Fruit fly (Drosophila melanogaster) whole organism, embryonic: ENCODE data around the gene ghi.

Experiments
- CG1024 ChIP-seq: fragments of 200-800 bp; sonication (Bioruptor generic); IDR thresholded peaks from 2 replicates; pipeline ENCODE4 v1.3.6; 2022; ENCODE audit warnings: missing biosample characterization, missing genetic modification characterization
- CG10321 ChIP-seq: fragments of 200-800 bp; sonication (Bioruptor generic); IDR thresholded peaks from 2 replicates; pipeline ENCODE4 v1.3.6; 2022; ENCODE audit warnings: missing biosample characterization, missing genetic modification characterization
- CG10462 ChIP-seq: fragments of 200-800 bp; sonication (Bioruptor generic); optimal IDR thresholded peaks from 2 replicates; lab custom pipeline; 2016; ENCODE audit warnings: missing biosample characterization, missing genetic modification characterization
- CG10565 ChIP-seq: fragments of 200-800 bp; sonication (Bioruptor generic); optimal IDR thresholded peaks from 3 replicates; lab custom pipeline; 2016; ENCODE audit warnings: missing biosample characterization, mild to moderate bottlenecking, missing genetic modification characterization
- CG11093 ChIP-seq: fragments of 200-800 bp; sonication (Bioruptor generic); IDR thresholded peaks from 3 replicates; pipeline ENCODE4 v1.3.6; 2022; ENCODE audit warnings: missing biosample characterization, missing genetic modification characterization
- CG12104 ChIP-seq: fragments of 200-800 bp; sonication (Bioruptor generic); optimal IDR thresholded peaks from 3 replicates; lab custom pipeline; 2016; ENCODE audit warnings: missing biosample characterization, missing genetic modification characterization
- CG12219 ChIP-seq: fragments of 200-800 bp; sonication (Bioruptor generic); optimal IDR thresholded peaks from 3 replicates; lab custom pipeline; 2018; ENCODE audit warnings: missing biosample characterization, mild to moderate bottlenecking, missing genetic modification characterization
- CG1233 ChIP-seq: fragments of 200-800 bp; sonication (Bioruptor generic); optimal IDR thresholded peaks from 4 replicates; lab custom pipeline; 2018; ENCODE audit warnings: missing biosample characterization, mild to moderate bottlenecking, missing genetic modification characterization
- CG13123 ChIP-seq: fragments of 200-800 bp; sonication (Bioruptor generic); optimal IDR thresholded peaks from 2 replicates; lab custom pipeline; 2016; ENCODE audit warnings: missing biosample characterization, missing genetic modification characterization
- CG17328 ChIP-seq: fragments of 200-800 bp; sonication (Bioruptor generic); IDR thresholded peaks from 2 replicates; pipeline ENCODE4 v1.3.6; 2022; ENCODE audit warnings: missing biosample characterization, missing genetic modification characterization
- CG17568 ChIP-seq: fragments of 200-800 bp; sonication (Bioruptor generic); optimal IDR thresholded peaks from 2 replicates; lab custom pipeline; 2018; ENCODE audit warnings: missing biosample characterization, mild to moderate bottlenecking, missing genetic modification characterization, moderate library complexity
- CG17912 ChIP-seq: fragments of 200-800 bp; sonication (Bioruptor generic); optimal IDR thresholded peaks from 2 replicates; lab custom pipeline; 2018; ENCODE audit warnings: missing biosample characterization, mild to moderate bottlenecking, missing genetic modification characterization
- CG2712 ChIP-seq: fragments of 200-800 bp; optimal IDR thresholded peaks from 3 replicates; lab custom pipeline; 2019; ENCODE audit warnings: missing biosample characterization, mild to moderate bottlenecking, missing genetic modification characterization, moderate library complexity
- CG3838 ChIP-seq: fragments of 200-800 bp; sonication (Bioruptor generic); optimal IDR thresholded peaks from 3 replicates; lab custom pipeline; 2016; ENCODE audit warnings: missing biosample characterization, missing genetic modification characterization
- CG4360 ChIP-seq: fragments of 200-800 bp; sonication (Bioruptor generic); IDR thresholded peaks from 2 replicates; pipeline ENCODE4 v1.3.6; 2022; ENCODE audit warnings: missing biosample characterization, missing genetic modification characterization
- CG43689 ChIP-seq: fragments of 200-800 bp; sonication (Bioruptor generic); IDR thresholded peaks from 2 replicates; pipeline ENCODE4 v1.3.6; 2022; ENCODE audit warnings: missing biosample characterization, missing genetic modification characterization
- CG4424 ChIP-seq: fragments of 200-800 bp; sonication (Bioruptor generic); optimal IDR thresholded peaks from 3 replicates; lab custom pipeline; 2016; ENCODE audit warnings: missing biosample characterization, missing genetic modification characterization
- CG4820 ChIP-seq: fragments of 200-800 bp; sonication (Bioruptor generic); optimal IDR thresholded peaks from 3 replicates; lab custom pipeline; 2016; ENCODE audit warnings: missing biosample characterization, missing genetic modification characterization
- CG6175 ChIP-seq: fragments of 200-800 bp; sonication (Bioruptor generic); IDR thresholded peaks from 3 replicates; pipeline ENCODE4 v1.3.6; 2022; ENCODE audit warnings: missing biosample characterization, missing genetic modification characterization
- CG7987 ChIP-seq: fragments of 200-800 bp; sonication (Bioruptor generic); optimal IDR thresholded peaks from 2 replicates; lab custom pipeline; 2018; ENCODE audit warnings: missing biosample characterization, mild to moderate bottlenecking, missing genetic modification characterization, moderate library complexity
- CG9797 ChIP-seq: fragments of 200-800 bp; sonication (Bioruptor generic); optimal IDR thresholded peaks from 3 replicates; lab custom pipeline; 2018; ENCODE audit warnings: missing biosample characterization, mild to moderate bottlenecking, missing genetic modification characterization
- CG9876 ChIP-seq: fragments of 200-800 bp; sonication (Bioruptor generic); optimal IDR thresholded peaks from 2 replicates; lab custom pipeline; 2016; ENCODE audit warnings: missing biosample characterization, missing genetic modification characterization
- Dip2 ChIP-seq: fragments of 200-800 bp; sonication (Bioruptor generic); IDR thresholded peaks from 2 replicates; pipeline ENCODE4 v1.3.6; 2022; ENCODE audit warnings: missing biosample characterization, missing genetic modification characterization
- Dll ChIP-seq: fragments of 200-800 bp; sonication (Bioruptor generic); IDR thresholded peaks from 4 replicates; pipeline ENCODE4 v1.3.6; 2022; ENCODE audit warnings: missing biosample characterization, missing genetic modification characterization; ENCODE audit not compliant: partially characterized antibody
- Hey ChIP-seq: fragments of 200-800 bp; sonication (Bioruptor generic); optimal IDR thresholded peaks from 3 replicates; lab custom pipeline; 2018; ENCODE audit warnings: missing biosample characterization, mild to moderate bottlenecking, missing genetic modification characterization
- MBD-R2 ChIP-seq: fragments of 200-800 bp; sonication (Bioruptor generic); IDR thresholded peaks from 2 replicates; pipeline ENCODE4 v1.3.6; 2022; ENCODE audit warnings: missing biosample characterization, missing genetic modification characterization
- Max ChIP-seq: fragments of 200-800 bp; sonication (Bioruptor generic); optimal IDR thresholded peaks from 2 replicates; lab custom pipeline; 2016; ENCODE audit warnings: missing biosample characterization, mild to moderate bottlenecking, missing genetic modification characterization
- Mrtf ChIP-seq: fragments of 200-800 bp; sonication (Bioruptor generic); IDR thresholded peaks from 3 replicates; pipeline ENCODE4 v1.3.6; 2022; ENCODE audit warnings: missing biosample characterization, missing genetic modification characterization
- Optix ChIP-seq: fragments of 200-800 bp; sonication (Bioruptor generic); IDR thresholded peaks from 3 replicates; pipeline ENCODE4 v1.3.6; 2022; ENCODE audit warnings: missing biosample characterization, missing genetic modification characterization
- Stat92E ChIP-seq, 3 experiments: fragments of >200 bp in 2 of 3; fragments of 200-800 bp in 1 of 3; sonication (Bioruptor generic) in 1 of 3; optimal IDR thresholded peaks; 2 replicates each; lab custom pipeline; 2017 to 2019; ENCODE audit warnings: missing biosample characterization in 3 of 3, missing genetic modification characterization in 3 of 3, mild to moderate bottlenecking in 1 of 3, moderate library complexity in 1 of 3
- amos ChIP-seq: fragments of 200-800 bp; sonication (Bioruptor generic); IDR thresholded peaks from 2 replicates; pipeline ENCODE4 v1.3.6; 2022; ENCODE audit warnings: missing biosample characterization, missing genetic modification characterization; ENCODE audit not compliant: partially characterized antibody
- ash1 ChIP-seq: fragments of 200-800 bp; sonication (Bioruptor generic); optimal IDR thresholded peaks from 2 replicates; lab custom pipeline; 2018; ENCODE audit warnings: missing biosample characterization, mild to moderate bottlenecking, missing genetic modification characterization
- chm ChIP-seq: fragments of 200-800 bp; sonication (Bioruptor generic); IDR thresholded peaks from 2 replicates; pipeline ENCODE4 v1.3.6; 2022; ENCODE audit warnings: missing biosample characterization, missing genetic modification characterization
- dimm ChIP-seq: fragments of 200-800 bp; sonication (Bioruptor generic); IDR thresholded peaks from 2 replicates; pipeline ENCODE4 v1.3.6; 2022; ENCODE audit warnings: missing biosample characterization, missing genetic modification characterization
- dm ChIP-seq: fragments of 200-800 bp; sonication (Bioruptor generic); optimal IDR thresholded peaks from 3 replicates; lab custom pipeline; 2016; ENCODE audit warnings: missing biosample characterization, missing genetic modification characterization
- dmrt11E ChIP-seq: fragments of 200-800 bp; sonication (Bioruptor generic); optimal IDR thresholded peaks from 3 replicates; lab custom pipeline; 2018; ENCODE audit warnings: missing biosample characterization, mild to moderate bottlenecking, missing genetic modification characterization, moderate library complexity
- gfzf ChIP-seq: fragments of 200-800 bp; sonication (Bioruptor generic); optimal IDR thresholded peaks from 2 replicates; lab custom pipeline; 2016; ENCODE audit warnings: missing biosample characterization, mild to moderate bottlenecking, missing genetic modification characterization, moderate library complexity
- gsb ChIP-seq: fragments of 200-800 bp; sonication (Bioruptor generic); IDR thresholded peaks from 2 replicates; pipeline ENCODE4 v1.3.6; 2022; ENCODE audit warnings: missing biosample characterization, missing genetic modification characterization
- gsb-n ChIP-seq: fragments of 200-800 bp; sonication (Bioruptor generic); optimal IDR thresholded peaks from 3 replicates; lab custom pipeline; 2018; ENCODE audit warnings: missing biosample characterization, mild to moderate bottlenecking, missing genetic modification characterization
- hbn ChIP-seq: fragments of 200-800 bp; sonication (Bioruptor generic); IDR thresholded peaks from 2 replicates; pipeline ENCODE4 v1.3.6; 2022; ENCODE audit warnings: missing biosample characterization, missing genetic modification characterization; ENCODE audit not compliant: partially characterized antibody
- her ChIP-seq: fragments of 200-800 bp; sonication (Bioruptor generic); optimal IDR thresholded peaks from 2 replicates; lab custom pipeline; 2016; ENCODE audit warnings: missing biosample characterization, missing genetic modification characterization
- klu ChIP-seq: fragments of 200-800 bp; sonication (Bioruptor generic); IDR thresholded peaks from 2 replicates; pipeline ENCODE4 v1.3.6; 2022; ENCODE audit warnings: missing biosample characterization, missing genetic modification characterization
- pita ChIP-seq: fragments of 200-800 bp; sonication (Bioruptor generic); optimal IDR thresholded peaks from 2 replicates; lab custom pipeline; 2017; ENCODE audit warnings: missing biosample characterization, mild to moderate bottlenecking, missing genetic modification characterization
- pnt ChIP-seq: fragments of 200-800 bp; sonication (Bioruptor generic); optimal IDR thresholded peaks from 3 replicates; lab custom pipeline; 2016; ENCODE audit warnings: missing biosample characterization, missing genetic modification characterization
- run ChIP-seq: fragments of 200-800 bp; sonication (Bioruptor generic); optimal IDR thresholded peaks from 3 replicates; lab custom pipeline; 2018; ENCODE audit warnings: missing biosample characterization, mild to moderate bottlenecking, missing genetic modification characterization
- seq ChIP-seq: fragments of 200-800 bp; sonication (Bioruptor generic); IDR thresholded peaks from 2 replicates; pipeline ENCODE4 v1.3.6; 2022; ENCODE audit warnings: missing biosample characterization, missing genetic modification characterization
- sisA ChIP-seq: fragments of 200-800 bp; sonication (Bioruptor generic); IDR thresholded peaks from 2 replicates; pipeline ENCODE4 v1.3.6; 2022; ENCODE audit warnings: missing biosample characterization, missing genetic modification characterization
- tap ChIP-seq: fragments of 200-800 bp; optimal IDR thresholded peaks from 3 replicates; lab custom pipeline; 2019; ENCODE audit warnings: missing biosample characterization, mild to moderate bottlenecking, missing genetic modification characterization, moderate library complexity
- vvl ChIP-seq: fragments of 200-800 bp; sonication (Bioruptor generic); IDR thresholded peaks from 2 replicates; pipeline ENCODE4 v1.3.6; 2022; ENCODE audit warnings: missing biosample characterization, missing genetic modification characterization

ghi gene

DNA sequence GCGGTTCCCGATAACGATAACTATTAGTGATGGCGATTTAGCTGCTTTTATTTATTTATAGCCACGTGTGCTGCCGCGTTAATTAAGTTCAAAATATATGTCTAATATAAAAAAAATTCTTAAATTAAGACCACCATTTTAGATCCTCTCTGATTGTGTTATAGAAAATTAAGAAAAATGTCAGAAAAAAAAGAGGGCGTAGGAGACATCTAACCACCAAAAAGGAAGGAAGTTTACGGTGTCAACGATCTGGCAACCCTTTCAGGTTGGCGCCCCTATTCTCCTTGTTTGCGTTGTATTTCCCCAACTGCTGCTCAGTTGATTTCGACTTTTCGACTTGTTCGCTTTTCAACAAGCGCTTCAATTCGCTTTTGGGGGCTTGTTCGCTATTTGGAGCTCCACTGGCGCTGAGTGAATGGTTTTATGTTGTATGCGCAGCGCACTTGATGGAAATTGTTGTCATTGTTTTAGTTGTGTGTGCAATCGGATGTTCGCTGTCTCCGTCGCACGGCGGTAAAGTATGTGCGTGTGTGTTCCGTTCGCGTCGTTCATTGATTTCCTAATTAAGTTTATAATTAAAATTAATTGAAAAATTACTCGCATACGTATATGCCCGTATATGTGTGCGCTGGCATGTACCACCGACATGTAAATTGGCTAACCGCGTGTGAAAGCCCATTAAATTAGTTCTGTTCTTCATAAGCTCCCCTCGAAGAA, 9.3 kb downstream of the ghi start, which contains the start of the genes CG3434 and CG44838 (continued):
- TF ChIP-seq CG10321 (GFP tag; lab: Robert Waterston, UW) (no peak), seq (GFP tag; lab: Robert Waterston, UW) (peak; percentile 55; the same call in 1 of the 2 replicates), CG6175 (peak; percentile 44; the same call in 1 of the 3 replicates), tap (peak; percentile 36), CG1024 (GFP tag; lab: Robert Waterston, UW) (0 out of 2 replicates have a peak, but pooled peaks have one; percentile 38), CG1233 (GFP tag; lab: Kevin White, UChicago) (peak; percentile 74), vvl (GFP tag; lab: Robert Waterston, UW) (peak; percentile 88), sisA (GFP tag; lab: Robert Waterston, UW) (peak; percentile 75), CG9797 (GFP tag; lab: Kevin White, UChicago) (peak; percentile 25), pita (GFP tag; lab: Kevin White, UChicago) (no peak), dimm (GFP tag; lab: Robert Waterston, UW) (no peak), gfzf (peak; percentile 16), CG13123 (GFP tag; lab: Kevin White, UChicago) (peak; percentile 74), Dip2 (no peak), CG2712 (tag; lab: Kevin White, UChicago) (peak; percentile 86), hbn (GFP tag; lab: Robert Waterston, UW) (no peak), CG17912 (GFP tag; lab: Kevin White, UChicago) (peak; percentile 3), CG12104 (GFP tag; lab: Kevin White, UChicago) (peak; percentile 54), Mrtf (GFP tag; lab: Robert Waterston, UW) (peak; percentile 68; the same call in 2 of the 3 replicates), Max (peak; percentile 88), dm (peak; percentile 75), CG4424 (peak; percentile 84), ash1 (GFP tag; lab: Kevin White, UChicago) (no peak), CG10462 (peak; percentile 73), CG9876 (peak; percentile 35), CG17568 (GFP tag; lab: Kevin White, UChicago) (peak; percentile 64), pnt (peak; percentile 53), amos (no peak; the same call in 1 of the 2 replicates), CG43689 (GFP tag; lab: Robert Waterston, UW) (no peak), klu (GFP tag; lab: Robert Waterston, UW) (peak; percentile 51; the same call in 1 of the 2 replicates), chm (GFP tag; lab: Robert Waterston, UW) (no peak), Dll (GFP tag; lab: Robert Waterston, UW) (peak; percentile 21; the same call in 1 of the 4 replicates), gsb-n (peak; percentile 36), CG3838 (GFP tag; lab: Kevin White, UChicago) (peak; percentile 27), MBD-R2 (GFP tag; lab: Robert Waterston, UW) (peak; percentile 74), run (peak; percentile 70), CG11093 (GFP tag; lab: Robert Waterston, UW) (peak; percentile 45; the same call in 1 of the 3 replicates), gsb (GFP tag; lab: Robert Waterston, UW) (no peak), CG4360 (GFP tag; lab: Robert Waterston, UW) (0 out of 2 replicates have a peak, but pooled peaks have one; percentile 34), CG12219 (GFP tag; lab: Kevin White, UChicago) (peak; percentile 29), Hey (peak; percentile 9), her (GFP tag; lab: Kevin White, UChicago) (no peak), Stat92E (GFP tag; optimal IDR thresholded peaks at IDR 0.05; lab: Kevin White, UChicago) (peak in 1 of 3 experiments; percentile 54), CG17328 (peak; percentile 74), dmrt11E (tag; lab: Kevin White, UChicago) (peak; percentile 76), Optix (GFP tag; lab: Robert Waterston, UW) (peak; percentile 59; the same call in 2 of the 3 replicates), CG4820 (peak; percentile 74), CG10565 (GFP tag; lab: Kevin White, UChicago) (peak; percentile 11), CG7987 (GFP tag; lab: Kevin White, UChicago) (peak; percentile 41)
